Fruit fly (Drosophila melanogaster): ENCODE measurements around the gene Unc-115b.

dm6 chr3R:9700513-9700912 lies 7.9 kb upstream of the Unc-115b start:
- no peak for TF ChIP-seq CG8478 (optimal IDR thresholded peaks at IDR 0.05)
- TF ChIP-seq CTCF (optimal IDR thresholded peaks at IDR 0.05), result no peak
